Worm (Caenorhabditis elegans) whole organism, L2 larva: ENCODE measurements around the gene ZK1098.3.

Experiments
- C34F6.9 ChIP-seq: fragments of 150-350 bp; optimal IDR thresholded peaks from 2 replicates; lab custom pipeline; 2014; ENCODE audit warnings: missing biosample characterization, missing genetic modification characterization
- F13H6.1 ChIP-seq: sonication (generic microtip); optimal IDR thresholded peaks from 2 replicates; lab custom pipeline; 2016; ENCODE audit warnings: missing genetic modification characterization, missing compliant biosample characterization
- R02D3.7 ChIP-seq: fragments of 150-350 bp; optimal IDR thresholded peaks from 2 replicates; lab custom pipeline; 2014; ENCODE audit warnings: missing biosample characterization, missing genetic modification characterization
- Y55F3AM.14 ChIP-seq: fragments of 200-800 bp; sonication (Bioruptor generic); optimal IDR thresholded peaks from 2 replicates; lab custom pipeline; 2018; ENCODE audit warnings: mild to moderate bottlenecking, missing genetic modification characterization, missing compliant biosample characterization
- ZK546.5 ChIP-seq: sonication (generic microtip); optimal IDR thresholded peaks from 2 replicates; lab custom pipeline; 2017; ENCODE audit warnings: missing biosample characterization, missing genetic modification characterization
- alr-1 ChIP-seq: fragments of 150-350 bp; optimal IDR thresholded peaks from 2 replicates; lab custom pipeline; 2014; ENCODE audit warnings: missing biosample characterization, missing genetic modification characterization
- ceh-16 ChIP-seq: fragments of 150-350 bp; optimal IDR thresholded peaks from 2 replicates; lab custom pipeline; 2014; ENCODE audit warnings: missing biosample characterization, missing genetic modification characterization
- ceh-82 ChIP-seq: fragments of 150-350 bp; optimal IDR thresholded peaks from 2 replicates; lab custom pipeline; 2014; ENCODE audit warnings: missing biosample characterization, missing genetic modification characterization
- crh-2 ChIP-seq: sonication (generic microtip); optimal IDR thresholded peaks from 2 replicates; lab custom pipeline; 2017; ENCODE audit warnings: missing biosample characterization, missing genetic modification characterization
- elt-3 ChIP-seq: sonication (generic microtip); optimal IDR thresholded peaks from 2 replicates; lab custom pipeline; 2017; ENCODE audit warnings: missing biosample characterization, missing genetic modification characterization
- fos-1 ChIP-seq: fragments of 150-350 bp; optimal IDR thresholded peaks from 2 replicates; lab custom pipeline; 2014; ENCODE audit warnings: missing biosample characterization, missing genetic modification characterization
- gmeb-1 ChIP-seq: fragments of 150-350 bp; optimal IDR thresholded peaks from 2 replicates; lab custom pipeline; 2014; ENCODE audit warnings: missing biosample characterization, missing genetic modification characterization
- lin-13 ChIP-seq: fragments of 150-350 bp; optimal IDR thresholded peaks from 2 replicates; lab custom pipeline; 2014; ENCODE audit warnings: missing biosample characterization, missing genetic modification reagents, missing genetic modification characterization
- lin-39 ChIP-seq: fragments of 150-350 bp; optimal IDR thresholded peaks from 2 replicates; lab custom pipeline; 2014; ENCODE audit warnings: missing biosample characterization, missing genetic modification reagents, missing genetic modification characterization
- lsy-2 ChIP-seq, 2 experiments: fragments of 150-350 bp in 1 of 2; sonication (generic microtip) in 1 of 2; optimal IDR thresholded peaks; 2 replicates each; lab custom pipeline; 2014 to 2017; ENCODE audit warnings: missing biosample characterization in 2 of 2, missing genetic modification characterization in 2 of 2
- mbf-1 ChIP-seq: sonication (generic microtip); optimal IDR thresholded peaks from 2 replicates; lab custom pipeline; 2017; ENCODE audit warnings: missing biosample characterization, missing genetic modification characterization
- nhr-10 ChIP-seq: sonication (generic microtip); optimal IDR thresholded peaks from 2 replicates; lab custom pipeline; 2017; ENCODE audit warnings: missing biosample characterization, missing genetic modification characterization
- nhr-129 ChIP-seq: fragments of 150-350 bp; optimal IDR thresholded peaks from 2 replicates; lab custom pipeline; 2014; ENCODE audit warnings: missing biosample characterization, missing genetic modification characterization
- nhr-25 ChIP-seq: fragments of 150-350 bp; sonication (generic microtip); optimal IDR thresholded peaks from 3 replicates; lab custom pipeline; 2014; ENCODE audit warnings: missing biosample characterization, missing genetic modification characterization
- nhr-6 ChIP-seq: fragments of 150-350 bp; optimal IDR thresholded peaks from 2 replicates; lab custom pipeline; 2014; ENCODE audit warnings: missing biosample characterization, missing genetic modification characterization
- nhr-77 ChIP-seq: fragments of 150-350 bp; optimal IDR thresholded peaks from 2 replicates; lab custom pipeline; 2014; ENCODE audit warnings: missing biosample characterization, missing genetic modification characterization
- sem-4 ChIP-seq: fragments of 150-350 bp; optimal IDR thresholded peaks from 2 replicates; lab custom pipeline; 2014; ENCODE audit warnings: missing biosample characterization, missing genetic modification reagents, missing genetic modification characterization
- skn-1 ChIP-seq: sonication (generic microtip); optimal IDR thresholded peaks from 2 replicates; lab custom pipeline; 2017; ENCODE audit warnings: missing biosample characterization, missing genetic modification characterization
- sma-9 ChIP-seq, 2 experiments: fragments of 150-350 bp in 1 of 2; sonication (generic microtip) in 1 of 2; optimal IDR thresholded peaks; 2 replicates each; lab custom pipeline; 2014 to 2016; ENCODE audit warnings: missing genetic modification characterization in 2 of 2, mild to moderate bottlenecking in 1 of 2, missing biosample characterization in 1 of 2, missing compliant biosample characterization in 1 of 2, missing genetic modification reagents in 1 of 2, moderate library complexity in 1 of 2
- unc-55 ChIP-seq: fragments of 150-350 bp; sonication (generic microtip); optimal IDR thresholded peaks from 3 replicates; lab custom pipeline; 2014; ENCODE audit warnings: missing biosample characterization, missing genetic modification reagents, missing genetic modification characterization
- zag-1 ChIP-seq: fragments of 150-350 bp; optimal IDR thresholded peaks from 2 replicates; lab custom pipeline; 2014; ENCODE audit warnings: missing biosample characterization, missing genetic modification characterization
- ztf-11 ChIP-seq: sonication (generic microtip); optimal IDR thresholded peaks from 2 replicates; lab custom pipeline; 2017; ENCODE audit warnings: missing biosample characterization, missing genetic modification characterization

ZK1098.3 gene

DNA sequence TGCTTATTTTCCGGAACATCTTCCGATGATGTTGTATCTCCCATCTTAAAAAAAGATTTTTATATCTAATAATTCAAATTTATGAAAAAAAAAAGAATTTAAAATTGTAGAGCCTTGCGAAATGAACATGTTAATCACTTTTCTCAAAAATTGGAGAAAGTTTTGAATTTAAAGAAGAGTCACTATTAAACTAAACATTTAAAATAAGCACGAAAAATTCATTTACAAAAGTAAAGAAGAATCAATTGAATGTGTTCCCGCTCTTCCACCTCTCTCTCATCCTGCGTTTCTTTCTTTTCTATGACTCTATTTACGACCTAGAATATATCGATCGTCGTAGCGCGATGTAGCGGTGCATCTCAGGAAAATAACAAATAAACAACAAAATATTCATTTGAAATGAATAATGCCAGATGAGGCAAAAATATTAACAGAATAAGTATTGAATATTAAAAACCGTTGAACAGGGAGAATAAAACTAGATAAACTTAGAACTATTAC lies at the start of gene ZK1098.3:
ZK1098.3 (minus strand) TSS at position 51 of the 501 bp plus-strand sequence.
- TF ChIP-seq unc-55: peak; percentile 51
- peak; percentile 65 for TF ChIP-seq C34F6.9 (tag; lab: Kevin White, UChicago)
- no peak for TF ChIP-seq alr-1
- peak in 1 of 2 experiments; percentile 60 for TF ChIP-seq lsy-2 (tag; optimal IDR thresholded peaks at IDR 0.05; lab: Kevin White, UChicago)
- TF ChIP-seq lin-13: peak; percentile 16
- no peak for TF ChIP-seq mbf-1 (tag; lab: Kevin White, UChicago)

DNA sequence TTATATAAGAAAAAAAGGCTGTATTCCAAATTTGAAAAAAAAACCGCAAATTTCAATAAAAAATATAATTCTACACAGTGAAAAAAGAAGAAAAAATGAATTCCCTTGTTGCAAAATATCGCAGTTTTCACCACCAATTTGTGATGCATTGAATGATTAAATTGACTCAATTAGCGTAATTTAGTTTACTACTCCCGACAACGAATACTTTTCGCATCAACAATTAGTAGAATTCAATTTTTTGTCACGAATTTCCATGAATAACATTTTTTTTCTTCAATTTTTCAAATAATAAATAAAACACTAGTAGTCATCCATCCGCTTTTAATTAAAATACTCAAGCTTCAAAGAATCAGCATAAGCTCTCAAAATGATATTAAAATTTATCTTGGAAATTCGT lies 46.8 kb upstream of the ZK1098.3 start:
- TF ChIP-seq mbf-1 (tag; lab: Kevin White, UChicago): no peak
- peak; percentile 28 for TF ChIP-seq sma-9 (GFP tag; optimal IDR thresholded peaks at IDR 0.05; lab: Kevin White, UChicago)
- TF ChIP-seq sma-9 (tag; optimal IDR thresholded peaks at IDR 0.05; lab: Kevin White, UChicago): no peak
- no peak for TF ChIP-seq zag-1 (tag; lab: Kevin White, UChicago)
- TF ChIP-seq lsy-2 (tag; optimal IDR thresholded peaks at IDR 0.05; lab: Kevin White, UChicago): peak; percentile 8 to 40
- peak; percentile 7 for TF ChIP-seq sem-4
- TF ChIP-seq, all 48 proteins: peak for 3

DNA sequence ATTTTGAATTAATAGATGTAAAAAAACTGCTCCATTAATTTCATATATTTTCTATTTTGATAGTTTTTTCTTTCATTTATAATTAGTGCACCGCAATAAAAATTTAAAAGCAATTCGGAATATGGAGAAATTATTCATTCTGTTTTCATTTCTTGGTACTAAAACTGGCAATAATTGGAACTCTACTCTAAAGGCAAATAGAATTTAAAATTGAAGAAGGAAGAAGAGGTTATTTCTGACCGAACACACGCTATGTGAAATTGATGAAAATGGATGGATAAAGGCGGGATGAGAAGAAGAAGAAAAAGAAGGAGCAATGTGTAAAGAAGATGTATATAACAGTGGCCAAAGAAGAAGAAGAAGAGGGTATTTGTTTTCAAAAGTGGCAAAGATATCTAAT lies 44.7 kb upstream of the ZK1098.3 start:
- TF ChIP-seq fos-1 (no peak), C34F6.9 (tag; lab: Kevin White, UChicago) (peak; percentile 42), mbf-1 (tag; lab: Kevin White, UChicago) (no peak)

DNA sequence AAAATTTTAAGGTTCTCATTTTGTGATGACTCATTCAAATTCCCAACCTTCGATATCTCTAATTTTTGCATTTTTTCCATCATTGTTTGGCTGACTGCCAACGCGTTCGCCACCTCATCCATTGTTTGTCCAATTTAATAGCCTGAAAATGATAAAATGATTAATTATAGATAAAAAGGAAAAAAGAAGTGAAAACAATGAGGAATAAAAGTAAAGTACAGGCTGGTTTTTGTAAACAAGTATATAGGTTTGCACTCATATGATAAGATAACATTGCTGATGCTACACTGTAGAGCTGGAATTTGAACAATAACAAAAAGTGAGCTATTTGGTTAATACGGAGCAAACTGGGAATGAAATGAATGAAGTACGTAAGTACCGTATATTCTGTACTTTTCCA lies 43.7 kb upstream of the ZK1098.3 start, which contains the start of gene C48B4.3:
C48B4.3 (minus strand) TSS at position 149 of the 400 bp plus-strand sequence.
- TF ChIP-seq ZK546.5 (tag; lab: Kevin White, UChicago): no peak
- peak; percentile 5 for TF ChIP-seq fos-1
- TF ChIP-seq, all 48 proteins: peak for 1

DNA sequence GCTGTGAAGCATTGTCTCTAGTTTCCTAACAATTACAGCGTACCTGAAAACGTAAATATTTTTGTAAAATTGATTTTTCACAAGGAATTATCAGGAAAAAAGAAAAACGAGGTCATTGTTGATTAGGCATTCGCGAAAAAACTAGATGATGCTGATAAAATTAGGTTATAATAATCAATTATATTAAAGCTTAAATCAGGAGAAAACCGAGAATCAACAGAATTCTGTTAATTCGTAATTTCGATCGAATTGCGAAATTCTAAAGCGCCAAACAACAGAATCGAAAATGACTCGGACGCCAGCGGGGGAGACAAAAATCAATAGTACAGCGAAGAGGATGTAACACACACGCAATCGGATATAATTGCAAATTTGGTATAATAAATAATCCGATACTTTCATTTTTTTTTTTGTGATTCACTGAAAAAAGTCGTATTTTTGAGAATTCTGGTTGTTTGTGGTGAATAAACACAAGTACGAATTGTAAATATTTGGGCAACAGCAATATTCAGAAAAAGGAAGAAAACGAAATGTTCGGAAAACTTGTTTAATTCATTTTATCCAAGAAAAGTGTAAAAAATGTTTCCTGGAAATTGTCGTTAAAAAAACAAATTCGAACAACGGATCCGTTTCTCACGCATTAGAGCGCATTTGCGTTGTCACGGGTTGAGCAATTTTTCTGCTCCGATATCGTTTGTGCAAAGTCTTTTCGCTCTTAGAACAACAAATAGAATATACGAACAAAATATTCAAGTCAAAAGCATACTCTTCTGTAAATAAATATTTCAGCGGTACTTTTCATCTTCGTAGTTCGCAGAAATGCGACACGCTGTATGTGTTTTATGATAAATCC lies 41.8 kb upstream of the ZK1098.3 start, which contains the start of gene ced-7:
ced-7 (minus strand) TSS at position 51 of the 853 bp plus-strand sequence.
- TF ChIP-seq nhr-129 (tag; lab: Kevin White, UChicago) (peak; percentile 60), lin-13 (peak; percentile 18), crh-2 (tag; lab: Kevin White, UChicago) (peak; percentile 22), lsy-2 (tag; optimal IDR thresholded peaks at IDR 0.05; lab: Kevin White, UChicago) (peak in 1 of 2 experiments; percentile 54), C34F6.9 (tag; lab: Kevin White, UChicago) (peak; percentile 75), unc-55 (peak; percentile 44), skn-1 (no peak), sem-4 (no peak)

DNA sequence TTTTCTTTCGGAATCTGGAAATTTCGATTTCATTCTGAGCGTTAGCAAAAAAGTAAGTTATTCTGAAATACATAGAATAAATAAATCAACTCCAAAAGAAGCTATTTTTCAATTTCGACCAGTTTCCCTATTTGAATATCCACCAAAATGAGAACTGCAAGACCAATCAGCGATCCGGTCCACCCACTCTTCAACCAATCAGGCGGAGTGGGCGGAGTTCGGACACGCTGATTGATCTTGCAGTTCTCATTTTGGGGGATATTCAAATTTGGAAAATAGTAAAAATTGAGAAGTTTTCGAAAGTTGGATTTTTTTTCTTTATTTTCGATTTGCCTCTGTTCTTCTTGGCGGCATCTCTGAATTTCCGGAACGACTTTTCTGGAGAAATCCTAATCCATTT lies 32.4 kb upstream of the ZK1098.3 start:
- no peak for TF ChIP-seq nhr-25
- peak in 1 of 2 experiments; percentile 48 for TF ChIP-seq lsy-2 (tag; optimal IDR thresholded peaks at IDR 0.05; lab: Kevin White, UChicago)
- TF ChIP-seq gmeb-1 (tag; lab: Kevin White, UChicago): peak; percentile 72

DNA sequence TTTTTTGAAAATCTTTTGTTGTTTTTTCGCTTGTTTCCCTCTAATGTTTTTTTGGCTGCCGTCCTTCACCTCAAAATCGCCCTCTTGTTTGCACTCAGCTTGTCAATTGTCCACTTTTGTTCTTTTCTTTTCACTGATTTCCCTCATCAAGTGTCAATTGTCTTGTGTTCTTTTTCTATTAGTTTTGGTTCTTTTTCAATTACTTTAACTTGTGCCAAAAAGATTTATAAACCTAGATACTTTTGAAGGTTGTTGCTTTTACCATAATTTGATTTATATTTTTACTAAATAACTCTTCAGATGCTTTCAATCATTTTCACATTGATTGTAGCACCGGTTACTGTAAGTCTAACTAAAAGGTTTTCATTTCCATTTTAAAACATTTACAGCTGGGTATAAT lies 29.9 kb upstream of the ZK1098.3 start, which contains the start of gene C48B4.13:
C48B4.13 (plus strand) TSS at position 301 of the 400 bp plus-strand sequence.
- TF ChIP-seq sem-4 (no peak), ztf-11 (no peak), F13H6.1 (tag; lab: Kevin White, UChicago) (no peak)

DNA sequence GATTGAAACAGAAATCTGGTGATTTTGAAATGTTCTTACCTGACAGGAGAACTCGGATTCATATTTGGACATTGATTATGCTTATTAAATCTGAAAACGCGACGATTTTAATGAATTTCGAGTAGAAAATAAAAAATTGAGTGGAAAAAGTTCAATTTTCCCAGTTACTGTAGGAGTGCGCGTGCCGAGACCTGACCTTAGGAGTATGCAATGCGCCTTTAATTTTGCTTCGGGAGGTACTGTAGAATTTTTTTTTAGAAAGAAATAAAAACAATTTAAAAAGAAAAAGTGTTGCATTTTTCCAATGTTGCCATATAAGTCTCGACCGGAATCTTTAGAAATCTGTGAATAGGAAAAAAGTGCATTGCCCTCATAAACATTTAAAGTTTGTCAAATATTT lies 27.5 kb upstream of the ZK1098.3 start, which contains the start of gene C48B4.11:
C48B4.11 (minus strand) TSS at position 143 of the 400 bp plus-strand sequence.
- TF ChIP-seq zag-1 (tag; lab: Kevin White, UChicago) (no peak), lin-39 (tag; lab: Kevin White, UChicago) (no peak), nhr-10 (tag; lab: Kevin White, UChicago) (no peak), elt-3 (tag; lab: Kevin White, UChicago) (no peak), ceh-82 (tag; lab: Kevin White, UChicago) (no peak), nhr-77 (tag; lab: Kevin White, UChicago) (no peak), sma-9 (GFP tag; optimal IDR thresholded peaks at IDR 0.05; lab: Kevin White, UChicago) (no peak), sma-9 (tag; optimal IDR thresholded peaks at IDR 0.05; lab: Kevin White, UChicago) (no peak), crh-2 (tag; lab: Kevin White, UChicago) (no peak), ceh-16 (tag; lab: Kevin White, UChicago) (no peak), Y55F3AM.14 (GFP tag; lab: Kevin White, UChicago) (no peak), lin-13 (no peak), nhr-6 (tag; lab: Kevin White, UChicago) (no peak), sem-4 (no peak), R02D3.7 (no peak), ZK546.5 (tag; lab: Kevin White, UChicago) (no peak)
